Worm (Caenorhabditis elegans) whole organism, L1 larva: Measurements from ENCODE around the gene rrsr-1.
A peak's percentile ranks its signal among the peaks of the same experiment; 100 is the strongest.
"Not testable (repeated sequence)": the region's sequence is repeated elsewhere in the genome, so short reads cannot be mapped to it uniquely, and the experiment has no call there.

Experiments used
- C34B4.2 ChIP-seq: sonication (generic microtip); optimal IDR thresholded peaks from 2 replicates; lab custom pipeline; 2017; ENCODE audit warnings: mild to moderate bottlenecking, missing genetic modification characterization, missing compliant biosample characterization
- ama-1 ChIP-seq: fragments of 150-350 bp; optimal IDR thresholded peaks from 2 replicates; lab custom pipeline; 2014
- blmp-1 ChIP-seq: fragments of 150-350 bp; optimal IDR thresholded peaks from 2 replicates; lab custom pipeline; 2014; ENCODE audit warnings: missing biosample characterization, missing genetic modification characterization
- elt-2 ChIP-seq: sonication (generic microtip); optimal IDR thresholded peaks from 2 replicates; lab custom pipeline; 2016; ENCODE audit warnings: missing genetic modification characterization, mild to moderate bottlenecking, inconsistent platforms, missing compliant biosample characterization, missing genetic modification reagents
- elt-3 ChIP-seq, 6 experiments: fragments of 150-350 bp in 1 of 6; sonication (generic microtip); optimal IDR thresholded peaks; 2 replicates each; lab custom pipeline; 2017 to 2018; ENCODE audit warnings: missing biosample characterization in 6 of 6, missing genetic modification characterization in 6 of 6, inconsistent platforms in 1 of 6
- hlh-4 ChIP-seq: sonication (generic microtip); optimal IDR thresholded peaks from 2 replicates; lab custom pipeline; 2016; ENCODE audit warnings: mild to moderate bottlenecking, missing genetic modification characterization, missing compliant biosample characterization
- nhr-11 ChIP-seq: fragments of 150-350 bp; optimal IDR thresholded peaks from 2 replicates; lab custom pipeline; 2014; ENCODE audit warnings: missing biosample characterization, missing genetic modification characterization
- nhr-76 ChIP-seq: sonication (generic microtip); optimal IDR thresholded peaks from 2 replicates; lab custom pipeline; 2017; ENCODE audit warnings: missing biosample characterization, missing genetic modification characterization
- nhr-90 ChIP-seq: sonication (generic microtip); optimal IDR thresholded peaks from 2 replicates; lab custom pipeline; 2016; ENCODE audit warnings: mild to moderate bottlenecking, missing genetic modification characterization, missing compliant biosample characterization; ENCODE audit not compliant: poor library complexity
- swsn-7 ChIP-seq: sonication (generic microtip); optimal IDR thresholded peaks from 2 replicates; lab custom pipeline; 2016; ENCODE audit warnings: missing genetic modification characterization, missing compliant biosample characterization
- unc-62 ChIP-seq: fragments of 150-350 bp; optimal IDR thresholded peaks from 2 replicates; lab custom pipeline; 2014; ENCODE audit warnings: missing biosample characterization, missing genetic modification reagents, missing genetic modification characterization
- xbp-1 ChIP-seq: sonication (generic microtip); optimal IDR thresholded peaks from 2 replicates; lab custom pipeline; 2016; ENCODE audit warnings: missing genetic modification characterization, missing compliant biosample characterization

- TF ChIP-seq nhr-76 (tag; lab: Kevin White, UChicago); ama-1 (lab: Kevin White, UChicago); C34B4.2 (tag; lab: Kevin White, UChicago); hlh-4 (tag; lab: Kevin White, UChicago); swsn-7 (tag; lab: Kevin White, UChicago); unc-62 (GFP tag; lab: Kevin White, UChicago); xbp-1 (tag; lab: Kevin White, UChicago); nhr-11 (tag; lab: Kevin White, UChicago); elt-3 (tag; optimal IDR thresholded peaks at IDR 0.05; lab: Kevin White, UChicago); blmp-1 (tag; lab: Kevin White, UChicago): not testable (repeated sequence)
- TF ChIP-seq elt-2 (tag; lab: Kevin White, UChicago) (peak; percentile 85), nhr-90 (tag; lab: Kevin White, UChicago) (peak; percentile 26)
Observed at ce11 chrV:14463087-14463486, 38.3 kb upstream of the rrsr-1 start, which contains the start of gene F08H9.3.
